Fruit fly (Drosophila melanogaster) S2 (cell line): ENCODE measurements around the gene brat.

Experiments used
- CG8478 ChIP-seq: fragments of >200 bp; optimal IDR thresholded peaks from 2 replicates; lab custom pipeline; 2018
- CTCF ChIP-seq, 2 experiments: fragments of >200 bp; optimal IDR thresholded peaks; 2 replicates each; lab custom pipeline; 2018

DNA sequence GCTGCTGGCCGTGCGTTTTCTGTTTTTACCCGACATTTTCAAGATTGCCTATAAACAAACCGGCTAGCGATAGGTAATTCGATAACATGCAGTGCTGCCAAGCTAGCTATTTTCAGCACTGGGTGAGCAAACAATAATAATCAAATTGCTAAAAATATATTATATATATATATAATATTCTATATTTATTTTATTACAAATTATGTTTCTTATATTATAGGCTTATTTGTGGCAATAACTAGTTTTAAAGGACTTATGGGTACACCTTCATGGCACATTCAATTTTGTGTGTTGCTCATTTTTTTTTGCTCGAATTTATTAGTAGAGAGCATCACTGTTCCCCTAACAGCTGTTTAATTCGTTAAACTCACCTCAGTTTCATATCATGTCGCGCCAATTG, 6.7 kb upstream of the brat start:
- TF ChIP-seq CTCF (optimal IDR thresholded peaks at IDR 0.05; lab: Kevin White, UChicago), result no peak
- TF ChIP-seq CG8478 (lab: Kevin White, UChicago), result no peak
